Worm (Caenorhabditis elegans): ENCODE results near the gene T09F3.7.
A peak's percentile ranks its signal among the peaks of the same experiment; 100 is the strongest.

T09F3.7 gene

ce11 chrII:10389776-10390175, 1.2 kb upstream of the T09F3.7 start:
- TF ChIP-seq sma-9 (GFP tag; optimal IDR thresholded peaks at IDR 0.05) = peak; percentile 82
- TF ChIP-seq sma-9 (tag; optimal IDR thresholded peaks at IDR 0.05) = no peak
- peak; percentile 70 for TF ChIP-seq nhr-129 (tag; optimal IDR thresholded peaks at IDR 0.05)
- peak; percentile 76 for TF ChIP-seq nhr-21 (tag; optimal IDR thresholded peaks at IDR 0.05)
- peak; percentile 11 for TF ChIP-seq sma-3 (GFP tag; optimal IDR thresholded peaks at IDR 0.05)
- TF ChIP-seq ztf-11 (tag; optimal IDR thresholded peaks at IDR 0.05) = no peak
- TF ChIP-seq nhr-10 (tag; optimal IDR thresholded peaks at IDR 0.05) = no peak
- peak; percentile 68 for TF ChIP-seq nhr-25 (tag; optimal IDR thresholded peaks at IDR 0.05)
- no peak for TF ChIP-seq lsy-2 (tag; optimal IDR thresholded peaks at IDR 0.05)
- TF ChIP-seq F13H6.1 (tag; optimal IDR thresholded peaks at IDR 0.05) = peak; percentile 80
- peak; percentile 37 for TF ChIP-seq gmeb-1 (tag; optimal IDR thresholded peaks at IDR 0.05)
- peak in 1 of 2 experiments; percentile 64 for TF ChIP-seq mdl-1 (tag; optimal IDR thresholded peaks at IDR 0.05)
- peak; percentile 84 for TF ChIP-seq fos-1 (tag; optimal IDR thresholded peaks at IDR 0.05)
- peak; percentile 8 for TF ChIP-seq egl-27 (tag; optimal IDR thresholded peaks at IDR 0.05)
- no peak for TF ChIP-seq ztf-4 (tag; optimal IDR thresholded peaks at IDR 0.05)
- TF ChIP-seq ceh-16 (tag; optimal IDR thresholded peaks at IDR 0.05) = no peak
- no peak for TF ChIP-seq lin-11 (tag; optimal IDR thresholded peaks at IDR 0.05)
- TF ChIP-seq crh-2 (tag; optimal IDR thresholded peaks at IDR 0.05) = peak; percentile 65

- TF ChIP-seq mbf-1 (tag; optimal IDR thresholded peaks at IDR 0.05) (no peak), gmeb-1 (tag; optimal IDR thresholded peaks at IDR 0.05) (peak; percentile 16), nhr-12 (tag; optimal IDR thresholded peaks at IDR 0.05) (no peak), aly-2 (tag; optimal IDR thresholded peaks at IDR 0.05) (no peak), ztf-1 (GFP tag; conservative IDR thresholded peaks at IDR 0.05) (no peak), lsy-2 (tag; optimal IDR thresholded peaks at IDR 0.05) (peak in 1 of 2 experiments; percentile 61), mdl-1 (tag; optimal IDR thresholded peaks at IDR 0.05) (peak in 1 of 2 experiments; percentile 47), fos-1 (tag; optimal IDR thresholded peaks at IDR 0.05) (peak; percentile 34), mab-5 (tag; optimal IDR thresholded peaks at IDR 0.05) (no peak), elt-3 (tag; optimal IDR thresholded peaks at IDR 0.05) (no peak), ztf-4 (tag; optimal IDR thresholded peaks at IDR 0.05) (peak; percentile 72), sma-9 (GFP tag; optimal IDR thresholded peaks at IDR 0.05) (peak; percentile 91), sma-9 (tag; optimal IDR thresholded peaks at IDR 0.05) (no peak), ceh-82 (tag; optimal IDR thresholded peaks at IDR 0.05) (no peak), snpc-4 (tag; optimal IDR thresholded peaks at IDR 0.05) (no peak), nhr-21 (tag; optimal IDR thresholded peaks at IDR 0.05) (peak; percentile 84), lin-11 (tag; optimal IDR thresholded peaks at IDR 0.05) (no peak), blmp-1 (tag; optimal IDR thresholded peaks at IDR 0.05; ENCODE audit: insufficient read depth) (peak; percentile 29), nhr-129 (tag; optimal IDR thresholded peaks at IDR 0.05) (peak; percentile 90), alr-1 (tag; optimal IDR thresholded peaks at IDR 0.05) (no peak), lin-13 (GFP tag; optimal IDR thresholded peaks at IDR 0.05) (peak; percentile 13), unc-39 (tag; optimal IDR thresholded peaks at IDR 0.05) (no peak), sem-4 (tag; optimal IDR thresholded peaks at IDR 0.05) (peak; percentile 17), Y55F3AM.14 (GFP tag; optimal IDR thresholded peaks at IDR 0.05) (peak; percentile 52), unc-62 (GFP tag; optimal IDR thresholded peaks at IDR 0.05) (no peak), zag-1 (tag; optimal IDR thresholded peaks at IDR 0.05) (no peak), peb-1 (tag; optimal IDR thresholded peaks at IDR 0.05) (no peak), egl-27 (tag; optimal IDR thresholded peaks at IDR 0.05) (no peak), skn-1 (tag; optimal IDR thresholded peaks at IDR 0.05) (no peak), ama-1 (optimal IDR thresholded peaks at IDR 0.05) (no peak), nhr-23 (tag; optimal IDR thresholded peaks at IDR 0.05) (no peak), F13H6.1 (tag; optimal IDR thresholded peaks at IDR 0.05) (peak; percentile 51), unc-55 (GFP tag; optimal IDR thresholded peaks at IDR 0.05) (no peak), sma-3 (GFP tag; optimal IDR thresholded peaks at IDR 0.05) (peak; percentile 85), nhr-237 (tag; optimal IDR thresholded peaks at IDR 0.05) (no peak), nhr-10 (tag; optimal IDR thresholded peaks at IDR 0.05) (peak; percentile 2), crh-2 (tag; optimal IDR thresholded peaks at IDR 0.05) (peak; percentile 66), nhr-6 (tag; optimal IDR thresholded peaks at IDR 0.05) (peak; percentile 35), nhr-11 (tag; optimal IDR thresholded peaks at IDR 0.05) (no peak), nhr-77 (tag; optimal IDR thresholded peaks at IDR 0.05) (no peak), ceh-16 (tag; optimal IDR thresholded peaks at IDR 0.05) (no peak), ZK546.5 (tag; optimal IDR thresholded peaks at IDR 0.05) (no peak), nhr-25 (tag; optimal IDR thresholded peaks at IDR 0.05) (peak; percentile 83), dmd-4 (tag; optimal IDR thresholded peaks at IDR 0.05) (no peak), ztf-11 (tag; optimal IDR thresholded peaks at IDR 0.05) (no peak), C34F6.9 (tag; optimal IDR thresholded peaks at IDR 0.05) (peak; percentile 58), R02D3.7 (tag; optimal IDR thresholded peaks at IDR 0.05) (no peak), lin-39 (tag; optimal IDR thresholded peaks at IDR 0.05) (no peak), elt-1 (tag; optimal IDR thresholded peaks at IDR 0.05) (no peak)
Measured at ce11 chrII:10390250-10390821, 632 bp upstream of the T09F3.7 start.
